Worm (Caenorhabditis elegans): Measurements from ENCODE around the gene F56B3.6.

F56B3.6 gene

DNA sequence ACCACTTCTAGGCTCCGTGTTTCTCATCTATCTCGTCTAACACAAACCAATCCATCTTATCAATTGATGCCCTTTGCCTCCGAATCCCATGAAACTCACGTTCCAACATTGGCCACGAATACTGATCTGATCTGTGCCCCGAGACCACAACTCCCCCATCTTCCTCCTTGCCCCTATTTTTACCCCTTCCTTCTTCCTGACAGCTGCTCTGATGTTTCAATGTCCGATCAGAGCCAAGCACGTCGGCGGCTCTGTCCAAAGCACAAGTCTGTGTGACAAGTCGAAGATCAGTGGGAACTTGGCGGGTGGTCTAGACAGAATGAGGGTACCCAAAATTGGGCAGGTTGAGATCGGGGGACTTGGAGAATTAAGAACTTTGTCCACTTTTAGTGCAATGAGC is 41.5 kb upstream of the F56B3.6 start:
- no peak for TF ChIP-seq K12H6.12 (tag; optimal IDR thresholded peaks at IDR 0.05)
- peak; percentile 44; the same call in 1 of the 2 replicates for TF ChIP-seq zfh-2 (GFP tag; conservative IDR thresholded peaks at IDR 0.05)

DNA sequence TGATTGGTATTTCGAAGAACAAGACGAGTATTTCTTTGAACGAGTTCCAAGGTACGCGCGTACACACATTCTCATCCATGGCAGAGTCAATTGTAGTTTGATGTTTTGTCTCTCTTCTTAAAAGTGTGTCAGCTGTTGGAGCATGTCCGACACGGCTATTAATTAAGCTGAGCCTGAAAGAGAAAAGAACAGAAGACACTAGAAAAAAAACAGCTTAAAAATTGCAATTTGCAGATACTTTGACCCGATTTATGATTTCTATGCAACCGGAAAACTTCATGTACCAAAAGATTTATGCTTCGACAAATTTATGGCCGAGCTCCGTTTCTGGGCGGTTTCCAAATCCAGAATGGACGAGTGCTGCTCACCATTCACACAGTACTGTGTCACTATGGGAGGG is 38.3 kb upstream of the F56B3.6 start:
- TF ChIP-seq Y53G8AR.9 (GFP tag; conservative IDR thresholded peaks at IDR 0.05) (no peak), ztf-26 (tag; optimal IDR thresholded peaks at IDR 0.05) (no peak), Y79H2A.3 (GFP tag; conservative IDR thresholded peaks at IDR 0.05) (no peak), D2030.7 (GFP tag; IDR thresholded peaks at IDR 0.05) (no peak), somi-1 (GFP tag; optimal IDR thresholded peaks at IDR 0.05) (no peak), fkh-3 (tag; optimal IDR thresholded peaks at IDR 0.05) (no peak), mcd-1 (GFP tag; IDR thresholded peaks at IDR 0.05) (no peak), repo-1 (tag; optimal IDR thresholded peaks at IDR 0.05) (no peak), ceh-100 (GFP tag; IDR thresholded peaks at IDR 0.05) (no peak), lsy-27 (tag; optimal IDR thresholded peaks at IDR 0.05; ENCODE audit: borderline replicate concordance, insufficient read depth) (no peak), Y53F4B.3 (GFP tag; IDR thresholded peaks at IDR 0.05) (no peak), B0261.1 (tag; optimal IDR thresholded peaks at IDR 0.05) (no peak), ama-1 (optimal IDR thresholded peaks at IDR 0.05) (no peak), ama-1 (GFP tag; optimal IDR thresholded peaks at IDR 0.05) (no peak), madf-3 (GFP tag; IDR thresholded peaks at IDR 0.05) (no peak), rec-8 (tag; optimal IDR thresholded peaks at IDR 0.05) (no peak), K12H6.12 (tag; optimal IDR thresholded peaks at IDR 0.05) (no peak), lin-35 (GFP tag; optimal IDR thresholded peaks at IDR 0.05) (no peak), K11D2.4 (GFP tag; IDR thresholded peaks at IDR 0.05) (no peak)

ce11 chrIV:754357-754972 is 33.4 kb upstream of the F56B3.6 start:
- TF ChIP-seq hmg-1.2 (GFP tag; IDR thresholded peaks at IDR 0.05), result no peak
- no peak for TF ChIP-seq lin-54 (GFP tag; optimal IDR thresholded peaks at IDR 0.05)
- TF ChIP-seq Y53F4B.3 (GFP tag; IDR thresholded peaks at IDR 0.05), result no peak
- TF ChIP-seq nhr-179 (tag; optimal IDR thresholded peaks at IDR 0.05), result no peak
- TF ChIP-seq C06A6.2 (GFP tag; conservative IDR thresholded peaks at IDR 0.05), result no peak
- no peak for TF ChIP-seq ceh-100 (GFP tag; IDR thresholded peaks at IDR 0.05)
- no peak for TF ChIP-seq ztf-22 (GFP tag; optimal IDR thresholded peaks at IDR 0.05)
- TF ChIP-seq ccch-3 (GFP tag; optimal IDR thresholded peaks at IDR 0.05), result no peak
- no peak for TF ChIP-seq nfyb-1 (GFP tag; IDR thresholded peaks at IDR 0.05)

ce11 chrIV:756421-756820 is 31.4 kb upstream of the F56B3.6 start, which contains the start of gene srt-23:
srt-23 (plus strand) TSS chrIV:756721.
- TF ChIP-seq ztf-3 (GFP tag; optimal IDR thresholded peaks at IDR 0.05) (no peak), lin-26 (GFP tag; IDR thresholded peaks at IDR 0.05) (no peak), xnd-1 (tag; optimal IDR thresholded peaks at IDR 0.05) (no peak), rec-8 (tag; optimal IDR thresholded peaks at IDR 0.05) (no peak), mel-28 (tag; optimal IDR thresholded peaks at IDR 0.05; ENCODE audit: borderline replicate concordance) (no peak), aptf-3 (GFP tag; IDR thresholded peaks at IDR 0.05) (no peak)

DNA sequence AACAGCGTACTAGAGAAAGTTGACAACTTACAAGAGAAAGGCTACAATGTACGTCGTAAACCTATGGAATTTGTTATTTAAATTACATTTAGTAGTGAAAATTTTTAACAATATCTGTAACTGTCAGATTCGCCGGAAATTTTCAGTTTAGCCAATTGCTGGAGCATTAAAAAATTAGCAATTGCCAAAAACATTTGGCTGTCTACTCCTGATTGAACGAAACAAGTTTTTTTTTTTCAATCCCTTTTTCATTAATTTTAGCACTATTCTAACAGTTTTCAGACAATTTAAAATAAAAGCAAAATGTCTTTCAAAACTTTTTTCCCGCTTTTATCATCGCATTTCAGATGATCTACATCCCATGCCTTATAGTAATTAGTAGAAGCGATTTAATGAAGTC is 30.9 kb upstream of the F56B3.6 start:
- no peak for TF ChIP-seq K12H6.12 (tag; optimal IDR thresholded peaks at IDR 0.05)
- TF ChIP-seq tbx-9 (tag; optimal IDR thresholded peaks at IDR 0.05; ENCODE audit: borderline replicate concordance), result no peak
- no peak for TF ChIP-seq let-607 (tag; optimal IDR thresholded peaks at IDR 0.05)
- no peak for TF ChIP-seq chd-7 (tag; optimal IDR thresholded peaks at IDR 0.05)
- TF ChIP-seq lir-1 (GFP tag; conservative IDR thresholded peaks at IDR 0.05), result no peak
- no peak for TF ChIP-seq cebp-2 (GFP tag; IDR thresholded peaks at IDR 0.05)
- TF ChIP-seq ztf-3 (GFP tag; optimal IDR thresholded peaks at IDR 0.05), result no peak
- no peak for TF ChIP-seq F37B4.10 (GFP tag; IDR thresholded peaks at IDR 0.05)
- no peak for TF ChIP-seq B0336.3 (GFP tag; IDR thresholded peaks at IDR 0.05)
- no peak for TF ChIP-seq hlh-26 (GFP tag; conservative IDR thresholded peaks at IDR 0.05)
- TF ChIP-seq ZK185.1 (tag; optimal IDR thresholded peaks at IDR 0.05; ENCODE audit: poor library complexity, severe bottlenecking), result no peak
